Worm (Caenorhabditis elegans) whole organism, L1 larva: ENCODE measurements around the gene F17C8.6.
A peak's percentile ranks its signal among the peaks of the same experiment; 100 is the strongest.

Experiments
- C16A3.4 ChIP-seq: fragments of 150-350 bp; optimal IDR thresholded peaks from 2 replicates; lab custom pipeline; 2014; ENCODE audit warnings: missing biosample characterization, missing genetic modification characterization
- C34B4.2 ChIP-seq: sonication (generic microtip); optimal IDR thresholded peaks from 2 replicates; lab custom pipeline; 2017; ENCODE audit warnings: mild to moderate bottlenecking, missing genetic modification characterization, missing compliant biosample characterization
- F16B12.6 ChIP-seq: fragments of 150-350 bp; optimal IDR thresholded peaks from 2 replicates; lab custom pipeline; 2014; ENCODE audit warnings: missing biosample characterization, missing genetic modification characterization
- Y116A8C.19 ChIP-seq: sonication (generic microtip); optimal IDR thresholded peaks from 2 replicates; lab custom pipeline; 2016; ENCODE audit warnings: missing compliant biosample characterization, missing genetic modification characterization, borderline replicate concordance
- aha-1 ChIP-seq: fragments of 150-350 bp; optimal IDR thresholded peaks from 2 replicates; lab custom pipeline; 2014; ENCODE audit warnings: missing biosample characterization, missing genetic modification characterization
- aly-2 ChIP-seq: fragments of 150-350 bp; optimal IDR thresholded peaks from 2 replicates; lab custom pipeline; 2014; ENCODE audit warnings: missing biosample characterization, missing genetic modification characterization
- ama-1 ChIP-seq: fragments of 150-350 bp; optimal IDR thresholded peaks from 2 replicates; lab custom pipeline; 2014
- ceh-82 ChIP-seq, 3 experiments: fragments of 150-350 bp in 1 of 3; sonication (generic microtip) in 2 of 3; optimal IDR thresholded peaks; 2 replicates each; lab custom pipeline; 2014 to 2017; ENCODE audit warnings: missing biosample characterization in 3 of 3, missing genetic modification characterization in 3 of 3
- ceh-88 ChIP-seq: fragments of 200-800 bp; sonication (Bioruptor generic); IDR thresholded peaks from 2 replicates; pipeline ENCODE4 v1.3.6; 2022; ENCODE audit warnings: missing genetic modification characterization, missing compliant biosample characterization
- ceh-90 ChIP-seq: sonication (generic microtip); optimal IDR thresholded peaks from 2 replicates; lab custom pipeline; 2016; ENCODE audit warnings: missing genetic modification characterization, missing compliant biosample characterization
- ces-1 ChIP-seq: fragments of 150-350 bp; optimal IDR thresholded peaks from 2 replicates; lab custom pipeline; 2014; ENCODE audit warnings: missing biosample characterization, missing genetic modification reagents, missing genetic modification characterization
- dpl-1 ChIP-seq, 3 experiments: fragments of 150-350 bp in 2 of 3; sonication (generic microtip) in 1 of 3; optimal IDR thresholded peaks; 2 replicates each; lab custom pipeline; 2014 to 2017; ENCODE audit warnings: missing biosample characterization in 3 of 3, missing genetic modification characterization in 3 of 3, missing genetic modification reagents in 3 of 3
- dsc-1 ChIP-seq: sonication (generic microtip); optimal IDR thresholded peaks from 2 replicates; lab custom pipeline; 2016; ENCODE audit warnings: mild to moderate bottlenecking, missing genetic modification characterization, missing compliant biosample characterization
- egl-27 ChIP-seq, 2 experiments: fragments of 150-350 bp in 1 of 2; sonication (generic microtip); optimal IDR thresholded peaks; 3 replicates each; lab custom pipeline; 2017 to 2018; ENCODE audit warnings: missing biosample characterization in 2 of 2, missing genetic modification characterization in 2 of 2, missing genetic modification reagents in 2 of 2
- elt-2 ChIP-seq: sonication (generic microtip); optimal IDR thresholded peaks from 2 replicates; lab custom pipeline; 2016; ENCODE audit warnings: missing genetic modification characterization, mild to moderate bottlenecking, inconsistent platforms, missing compliant biosample characterization, missing genetic modification reagents
- elt-3 ChIP-seq, 6 experiments: fragments of 150-350 bp in 1 of 6; sonication (generic microtip); optimal IDR thresholded peaks; 2 replicates each; lab custom pipeline; 2017 to 2018; ENCODE audit warnings: missing biosample characterization in 6 of 6, missing genetic modification characterization in 6 of 6, inconsistent platforms in 1 of 6
- ets-5 ChIP-seq: fragments of 200-800 bp; sonication (Bioruptor generic); IDR thresholded peaks from 2 replicates; pipeline ENCODE4 v1.3.6; 2022; ENCODE audit warnings: missing genetic modification characterization, missing compliant biosample characterization
- fos-1 ChIP-seq: fragments of 150-350 bp; optimal IDR thresholded peaks from 2 replicates; lab custom pipeline; 2014; ENCODE audit warnings: missing biosample characterization, missing genetic modification characterization
- irx-1 ChIP-seq: sonication (generic microtip); optimal IDR thresholded peaks from 2 replicates; lab custom pipeline; 2016; ENCODE audit warnings: missing genetic modification characterization, missing compliant biosample characterization
- jun-1 ChIP-seq: fragments of 150-350 bp; optimal IDR thresholded peaks from 2 replicates; lab custom pipeline; 2014; ENCODE audit warnings: missing biosample characterization, missing genetic modification reagents, missing genetic modification characterization
- lin-35 ChIP-seq, 2 experiments: fragments of 150-350 bp; optimal IDR thresholded peaks; 2 replicates each; lab custom pipeline; 2014; ENCODE audit warnings: missing biosample characterization in 2 of 2, missing genetic modification characterization in 2 of 2, missing genetic modification reagents in 2 of 2
- lir-3 ChIP-seq: sonication (generic microtip); optimal IDR thresholded peaks from 2 replicates; lab custom pipeline; 2016; ENCODE audit warnings: mild to moderate bottlenecking, missing genetic modification characterization, moderate library complexity, missing compliant biosample characterization; ENCODE audit not compliant: poor library complexity
- mdl-1 ChIP-seq, 2 experiments: fragments of 150-350 bp; optimal IDR thresholded peaks; 2 replicates each; lab custom pipeline; 2014 to 2017; ENCODE audit warnings: missing biosample characterization in 2 of 2, missing genetic modification characterization in 2 of 2, inconsistent platforms in 1 of 2
- mef-2 ChIP-seq: fragments of 150-350 bp; optimal IDR thresholded peaks from 2 replicates; lab custom pipeline; 2014; ENCODE audit warnings: missing biosample characterization, missing genetic modification characterization
- mep-1 ChIP-seq: fragments of 150-350 bp; optimal IDR thresholded peaks from 2 replicates; lab custom pipeline; 2014; ENCODE audit warnings: missing biosample characterization, missing genetic modification characterization
- nhr-19 ChIP-seq: fragments of 200-800 bp; sonication (Bioruptor generic); conservative IDR thresholded peaks from 2 replicates; pipeline ENCODE4 v1.3.6; 2022; ENCODE audit warnings: missing genetic modification characterization, missing compliant biosample characterization
- nhr-20 ChIP-seq: sonication (generic microtip); optimal IDR thresholded peaks from 2 replicates; lab custom pipeline; 2016; ENCODE audit warnings: mild to moderate bottlenecking, missing genetic modification characterization, missing compliant biosample characterization
- nhr-71 ChIP-seq: sonication (generic microtip); optimal IDR thresholded peaks from 2 replicates; lab custom pipeline; 2016; ENCODE audit warnings: mild to moderate bottlenecking, missing genetic modification characterization, moderate library complexity, missing compliant biosample characterization
- nhr-76 ChIP-seq: sonication (generic microtip); optimal IDR thresholded peaks from 2 replicates; lab custom pipeline; 2017; ENCODE audit warnings: missing biosample characterization, missing genetic modification characterization
- nhr-85 ChIP-seq: sonication (generic microtip); peaks from one replicate; lab custom pipeline; 2016; ENCODE audit warnings: missing genetic modification characterization, inconsistent platforms, missing compliant biosample characterization
- nhr-90 ChIP-seq: sonication (generic microtip); optimal IDR thresholded peaks from 2 replicates; lab custom pipeline; 2016; ENCODE audit warnings: mild to moderate bottlenecking, missing genetic modification characterization, missing compliant biosample characterization; ENCODE audit not compliant: poor library complexity
- pag-3 ChIP-seq: sonication (generic microtip); optimal IDR thresholded peaks from 2 replicates; lab custom pipeline; 2017; ENCODE audit warnings: missing genetic modification characterization, mild to moderate bottlenecking, missing compliant biosample characterization, antibody characterized with exemption, borderline replicate concordance; ENCODE audit not compliant: insufficient read depth
- pax-3 ChIP-seq: fragments of 200-800 bp; sonication (Bioruptor generic); optimal IDR thresholded peaks from 2 replicates; lab custom pipeline; 2018; ENCODE audit warnings: mild to moderate bottlenecking, missing genetic modification characterization, moderate library complexity, missing compliant biosample characterization
- rnt-1 ChIP-seq: sonication (generic microtip); optimal IDR thresholded peaks from 2 replicates; lab custom pipeline; 2016; ENCODE audit warnings: mild to moderate bottlenecking, missing genetic modification characterization, moderate library complexity, missing compliant biosample characterization
- skn-1 ChIP-seq: fragments of 150-350 bp; optimal IDR thresholded peaks from 2 replicates; lab custom pipeline; 2014; ENCODE audit warnings: missing biosample characterization, missing genetic modification characterization
- snu-23 ChIP-seq: sonication (generic microtip); optimal IDR thresholded peaks from 2 replicates; lab custom pipeline; 2016; ENCODE audit warnings: missing genetic modification characterization, missing compliant biosample characterization
- sox-4 ChIP-seq: sonication (generic microtip); optimal IDR thresholded peaks from 2 replicates; lab custom pipeline; 2016; ENCODE audit warnings: missing genetic modification characterization, missing compliant biosample characterization
- sptf-1 ChIP-seq: fragments of 150-350 bp; optimal IDR thresholded peaks from 2 replicates; lab custom pipeline; 2014; ENCODE audit warnings: missing biosample characterization, missing genetic modification characterization
- sup-37 ChIP-seq: fragments of 200-800 bp; sonication (Bioruptor generic); optimal IDR thresholded peaks from 2 replicates; lab custom pipeline; 2018; ENCODE audit warnings: mild to moderate bottlenecking, missing genetic modification characterization, missing compliant biosample characterization
- swsn-7 ChIP-seq: sonication (generic microtip); optimal IDR thresholded peaks from 2 replicates; lab custom pipeline; 2016; ENCODE audit warnings: missing genetic modification characterization, missing compliant biosample characterization
- tbx-2 ChIP-seq: sonication (generic microtip); optimal IDR thresholded peaks from 2 replicates; lab custom pipeline; 2016; ENCODE audit warnings: missing genetic modification characterization, missing compliant biosample characterization
- unc-130 ChIP-seq: fragments of 150-350 bp; optimal IDR thresholded peaks from 2 replicates; lab custom pipeline; 2017; ENCODE audit warnings: missing biosample characterization, missing genetic modification characterization, inconsistent platforms
- unc-30 ChIP-seq: sonication (generic microtip); optimal IDR thresholded peaks from 2 replicates; lab custom pipeline; 2017; ENCODE audit warnings: missing biosample characterization, missing genetic modification characterization
- unc-62 ChIP-seq: fragments of 150-350 bp; optimal IDR thresholded peaks from 2 replicates; lab custom pipeline; 2014; ENCODE audit warnings: missing biosample characterization, missing genetic modification reagents, missing genetic modification characterization
- unc-86 ChIP-seq: sonication (generic microtip); optimal IDR thresholded peaks from 2 replicates; lab custom pipeline; 2016; ENCODE audit warnings: missing genetic modification characterization, missing compliant biosample characterization
- unc-98 ChIP-seq: fragments of 200-800 bp; sonication (Bioruptor generic); IDR thresholded peaks from 2 replicates; pipeline ENCODE4 v1.3.6; 2022; ENCODE audit warnings: missing genetic modification characterization, missing compliant biosample characterization
- vab-15 ChIP-seq: sonication (generic microtip); optimal IDR thresholded peaks from 2 replicates; lab custom pipeline; 2017; ENCODE audit warnings: missing genotype, mild to moderate bottlenecking, missing genetic modification characterization, missing compliant biosample characterization
- xbp-1 ChIP-seq: sonication (generic microtip); optimal IDR thresholded peaks from 2 replicates; lab custom pipeline; 2016; ENCODE audit warnings: missing genetic modification characterization, missing compliant biosample characterization
- zag-1 ChIP-seq: fragments of 150-350 bp; optimal IDR thresholded peaks from 2 replicates; lab custom pipeline; 2014; ENCODE audit warnings: missing biosample characterization, missing genetic modification characterization
- zip-4 ChIP-seq: fragments of 200-800 bp; sonication (Bioruptor generic); optimal IDR thresholded peaks from 2 replicates; lab custom pipeline; 2018; ENCODE audit warnings: mild to moderate bottlenecking, missing genetic modification characterization, moderate library complexity, missing compliant biosample characterization
- ztf-4 ChIP-seq: fragments of 150-350 bp; optimal IDR thresholded peaks from 2 replicates; lab custom pipeline; 2014; ENCODE audit warnings: missing biosample characterization, missing genetic modification characterization

F17C8.6 gene

ce11 chrIII:4721750-4722149, 24.1 kb downstream of the F17C8.6 start, which contains the start of gene acy-1 (continued):
- peak; percentile 67 for TF ChIP-seq xbp-1 (tag; lab: Kevin White, UChicago)
- TF ChIP-seq pag-3 = no peak
- no peak for TF ChIP-seq zip-4 (GFP tag; lab: Kevin White, UChicago)
- TF ChIP-seq mdl-1 (tag; optimal IDR thresholded peaks at IDR 0.05; lab: Kevin White, UChicago) = peak in 1 of 2 experiments; percentile 2
- no peak for TF ChIP-seq sup-37 (GFP tag; lab: Kevin White, UChicago)
- peak; percentile 50 to 76 for TF ChIP-seq lin-35 (GFP tag; optimal IDR thresholded peaks at IDR 0.05; lab: Kevin White, UChicago)
- peak; percentile 20 for TF ChIP-seq sox-4 (tag; lab: Kevin White, UChicago)
- peak; percentile 79 for TF ChIP-seq mep-1 (tag; lab: Kevin White, UChicago)
- TF ChIP-seq skn-1 (tag; lab: Kevin White, UChicago) = peak; percentile 75
- TF ChIP-seq fos-1 = peak; percentile 62
- TF ChIP-seq egl-27 (tag; optimal IDR thresholded peaks at IDR 0.05; lab: Kevin White, UChicago) = peak in 1 of 2 experiments; percentile 40
- no peak for TF ChIP-seq ceh-88
- TF ChIP-seq rnt-1 (tag; lab: Kevin White, UChicago) = peak; percentile 87
- peak; percentile 91 for TF ChIP-seq nhr-71 (tag; lab: Kevin White, UChicago)
- TF ChIP-seq snu-23 (GFP tag; lab: Kevin White, UChicago) = peak; percentile 79
- peak; percentile 59 for TF ChIP-seq jun-1
- TF ChIP-seq elt-2 (tag; lab: Kevin White, UChicago) = no peak
- TF ChIP-seq ceh-82 (tag; optimal IDR thresholded peaks at IDR 0.05; lab: Kevin White, UChicago) = peak; percentile 60 to 86 (median 68)
- TF ChIP-seq C34B4.2 = no peak
- TF ChIP-seq nhr-19 = peak; percentile 73
- TF ChIP-seq aly-2 = no peak
- TF ChIP-seq nhr-20 (tag; lab: Kevin White, UChicago) = peak; percentile 58
- peak; percentile 49 for TF ChIP-seq pax-3 (tag; lab: Kevin White, UChicago)
- TF ChIP-seq F16B12.6 (tag; lab: Kevin White, UChicago) = peak; percentile 25
- no peak for TF ChIP-seq elt-3 (tag; optimal IDR thresholded peaks at IDR 0.05; lab: Kevin White, UChicago)
- no peak for TF ChIP-seq ceh-90 (tag; lab: Kevin White, UChicago)
- peak; percentile 84 for TF ChIP-seq swsn-7 (tag; lab: Kevin White, UChicago)
- TF ChIP-seq nhr-76 (tag; lab: Kevin White, UChicago) = no peak
- peak; percentile 26 for TF ChIP-seq irx-1 (tag; lab: Kevin White, UChicago)
- peak; percentile 58 to 75 (median 67) for TF ChIP-seq dpl-1 (GFP tag; optimal IDR thresholded peaks at IDR 0.05; lab: Kevin White, UChicago)

ce11 chrIII:4720620-4721227, 25.1 kb downstream of the F17C8.6 start, which contains the start of gene emb-5:
Gene emb-5 (minus strand): TSS chrIII:4720670.
- no peak for TF ChIP-seq C34B4.2
- peak; percentile 76 for TF ChIP-seq nhr-19
- TF ChIP-seq unc-30 (tag; lab: Kevin White, UChicago) = no peak
- no peak for TF ChIP-seq sptf-1 (tag; lab: Kevin White, UChicago)
- TF ChIP-seq swsn-7 (tag; lab: Kevin White, UChicago) = peak; percentile 61
- TF ChIP-seq tbx-2 (tag; lab: Kevin White, UChicago) = no peak
- TF ChIP-seq ets-5 (GFP tag; lab: Robert Waterston, UW) = no peak
- no peak for TF ChIP-seq zag-1
- peak; percentile 54 for TF ChIP-seq nhr-90 (tag; lab: Kevin White, UChicago)
- no peak for TF ChIP-seq aha-1 (tag; lab: Kevin White, UChicago)
- no peak for TF ChIP-seq unc-98 (GFP tag; lab: Robert Waterston, UW)
- TF ChIP-seq skn-1 (tag; lab: Kevin White, UChicago) = peak; percentile 71
- TF ChIP-seq lir-3 (tag; lab: Kevin White, UChicago) = peak; percentile 0
- TF ChIP-seq Y116A8C.19 = no peak
- no peak for TF ChIP-seq vab-15 (tag; lab: Kevin White, UChicago)
- TF ChIP-seq fos-1 = peak; percentile 39
- peak; percentile 81 for TF ChIP-seq C16A3.4 (tag; lab: Kevin White, UChicago)
- no peak for TF ChIP-seq mep-1 (tag; lab: Kevin White, UChicago)
- TF ChIP-seq dsc-1 (tag; lab: Kevin White, UChicago) = no peak
- TF ChIP-seq unc-130 (tag; lab: Kevin White, UChicago) = no peak
- TF ChIP-seq ces-1 (GFP tag; lab: Kevin White, UChicago) = no peak
- no peak for TF ChIP-seq ztf-4
- TF ChIP-seq unc-62 (GFP tag; lab: Kevin White, UChicago) = no peak
- no peak for TF ChIP-seq ama-1
- TF ChIP-seq jun-1 = peak; percentile 59
- TF ChIP-seq unc-86 = peak; percentile 61
- TF ChIP-seq nhr-85 (tag; lab: Kevin White, UChicago) = peak; percentile 80
- no peak for TF ChIP-seq mef-2 (tag; lab: Kevin White, UChicago)
- peak; percentile 30 to 85 (median 74) for TF ChIP-seq ceh-82 (tag; optimal IDR thresholded peaks at IDR 0.05; lab: Kevin White, UChicago)
